Fruit fly (Drosophila melanogaster): ENCODE results near the gene BtbVII.

DNA sequence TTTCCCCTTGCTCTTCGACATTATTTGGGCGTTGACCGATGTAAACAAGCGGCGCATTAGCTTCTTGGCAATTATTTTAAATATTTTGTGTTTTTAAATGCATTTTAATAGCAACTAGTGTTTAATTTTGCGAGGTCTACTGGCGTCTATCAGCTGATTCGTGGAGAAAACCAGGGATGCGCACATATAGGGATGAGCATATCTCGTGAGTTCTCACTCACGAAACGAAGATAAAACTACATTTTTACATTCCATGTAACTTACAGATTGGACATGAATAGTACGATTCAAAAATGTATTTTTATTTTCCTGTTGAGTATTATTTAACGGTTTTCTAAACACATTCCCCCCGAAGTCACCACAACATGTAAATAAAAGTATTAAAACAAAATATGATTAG lies 49.0 kb downstream of the BtbVII start, which contains the start of gene CG14966:
- no peak for TF ChIP-seq CG8478 (optimal IDR thresholded peaks at IDR 0.05)
- TF ChIP-seq CTCF (optimal IDR thresholded peaks at IDR 0.05), result peak in 1 of 2 experiments; percentile 39
